Fruit fly (Drosophila melanogaster): ENCODE results near the gene ush.

The ush gene

DNA sequence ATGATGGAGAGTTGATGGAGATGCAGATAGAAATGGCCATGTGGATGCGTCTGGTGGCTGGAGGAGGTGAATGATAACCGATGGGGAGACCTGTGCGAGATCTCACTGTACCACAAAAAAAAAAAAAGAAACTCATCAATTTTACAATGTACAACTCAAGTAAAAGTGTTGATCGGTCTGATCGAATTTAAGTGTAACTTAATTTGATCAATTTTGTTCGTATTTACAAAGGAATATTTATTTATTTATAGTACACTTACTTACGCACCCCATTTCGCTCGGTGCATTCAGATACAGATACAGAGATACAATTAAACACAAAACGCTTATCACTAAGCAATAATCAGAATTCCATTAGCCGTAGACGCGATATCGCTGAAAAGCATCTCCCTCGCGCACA, 46.7 kb downstream of the ush start (continued):
- TF ChIP-seq CG6854 (GFP tag; optimal IDR thresholded peaks at IDR 0.05) (no peak), CG17328 (GFP tag; IDR thresholded peaks at IDR 0.05) (peak; percentile 61), sens (GFP tag) (peak; percentile 91), ase (GFP tag; IDR thresholded peaks at IDR 0.05) (peak; percentile 60; the same call in 2 of the 3 replicates), Dfd (GFP tag; optimal IDR thresholded peaks at IDR 0.05) (no peak), lov (optimal IDR thresholded peaks at IDR 0.05) (no peak), lov (GFP tag; IDR thresholded peaks at IDR 0.05) (no peak), psq (GFP tag; optimal IDR thresholded peaks at IDR 0.05) (no peak), hbn (GFP tag; IDR thresholded peaks at IDR 0.05; ENCODE audit: partially characterized antibody) (no peak), sima (GFP tag; optimal IDR thresholded peaks at IDR 0.05) (no peak), chm (GFP tag; IDR thresholded peaks at IDR 0.05) (peak; percentile 72), CG1024 (GFP tag; IDR thresholded peaks at IDR 0.05) (no peak), Hr78 (GFP tag; optimal IDR thresholded peaks at IDR 0.05) (no peak), CG18011 (GFP tag; optimal IDR thresholded peaks at IDR 0.05) (no peak), Atf-2 (GFP tag; optimal IDR thresholded peaks at IDR 0.05) (peak; percentile 29), lmd (GFP tag; IDR thresholded peaks at IDR 0.05) (peak; percentile 48), CG12942 (GFP tag; optimal IDR thresholded peaks at IDR 0.05) (no peak), CG13296 (GFP tag; optimal IDR thresholded peaks at IDR 0.05) (no peak), chn (GFP tag; optimal IDR thresholded peaks at IDR 0.05) (no peak), nerfin-1 (tag; optimal IDR thresholded peaks at IDR 0.05) (peak; percentile 44), luna (GFP tag; optimal IDR thresholded peaks at IDR 0.05) (no peak), Jarid2 (GFP tag; optimal IDR thresholded peaks at IDR 0.05) (no peak), fd96Cb (tag; optimal IDR thresholded peaks at IDR 0.05) (peak; percentile 57), ap (GFP tag; IDR thresholded peaks at IDR 0.05) (peak; percentile 48; the same call in 1 of the 2 replicates), CG10462 (GFP tag; optimal IDR thresholded peaks at IDR 0.05) (peak; percentile 5), insv (GFP tag; optimal IDR thresholded peaks at IDR 0.05) (no peak), Dip3 (GFP tag; optimal IDR thresholded peaks at IDR 0.05) (no peak), Mes4 (GFP tag; optimal IDR thresholded peaks at IDR 0.05) (no peak), CG34422 (GFP tag; IDR thresholded peaks at IDR 0.05) (0 out of 3 replicates have a peak, but pooled peaks have one; percentile 24), ac (GFP tag; optimal IDR thresholded peaks at IDR 0.05) (no peak), fd64A (GFP tag; optimal IDR thresholded peaks at IDR 0.05) (no peak), CG8290 (GFP tag; optimal IDR thresholded peaks at IDR 0.05) (no peak), CG8290 (tag; optimal IDR thresholded peaks at IDR 0.05) (no peak), gsb-n (tag; optimal IDR thresholded peaks at IDR 0.05) (peak; percentile 58), ken (GFP tag; IDR thresholded peaks at IDR 0.05) (peak; percentile 45; the same call in 1 of the 3 replicates), C15 (GFP tag; IDR thresholded peaks at IDR 0.05) (no peak), MTF-1 (GFP tag; optimal IDR thresholded peaks at IDR 0.05; ENCODE audit: borderline replicate concordance) (peak; percentile 36), yki (optimal IDR thresholded peaks at IDR 0.05) (no peak), fru (optimal IDR thresholded peaks at IDR 0.05) (no peak), CG31388 (GFP tag; optimal IDR thresholded peaks at IDR 0.05) (no peak), CG15011 (GFP tag; optimal IDR thresholded peaks at IDR 0.05) (no peak), CG30403 (GFP tag; optimal IDR thresholded peaks at IDR 0.05) (peak; percentile 58), Hmr (GFP tag; optimal IDR thresholded peaks at IDR 0.05) (no peak), Hsf (GFP tag; optimal IDR thresholded peaks at IDR 0.05) (peak; percentile 48), mirr (GFP tag; optimal IDR thresholded peaks at IDR 0.05) (no peak), Doc2 (GFP tag; IDR thresholded peaks at IDR 0.05) (no peak), ttk (GFP tag; IDR thresholded peaks at IDR 0.05) (peak; percentile 44; the same call in 1 of the 2 replicates), CG30431 (GFP tag; optimal IDR thresholded peaks at IDR 0.05) (peak; percentile 1), gcm (GFP tag; optimal IDR thresholded peaks at IDR 0.05) (peak; percentile 33), Dbx (GFP tag; IDR thresholded peaks at IDR 0.05) (no peak), pros (GFP tag; optimal IDR thresholded peaks at IDR 0.05) (no peak), Aef1 (GFP tag; IDR thresholded peaks at IDR 0.05) (no peak; the same call in 2 of the 3 replicates), ham (GFP tag; IDR thresholded peaks at IDR 0.05) (no peak), Xrp1 (GFP tag; IDR thresholded peaks at IDR 0.05) (peak; percentile 75)

Measured in whole organism, embryonic.